Worm (Caenorhabditis elegans): Measurements from ENCODE around the gene srd-41.
"Not testable (repeated sequence)": the region's sequence is repeated elsewhere in the genome, so short reads cannot be mapped to it uniquely, and the experiment has no call there.

The srd-41 gene

DNA sequence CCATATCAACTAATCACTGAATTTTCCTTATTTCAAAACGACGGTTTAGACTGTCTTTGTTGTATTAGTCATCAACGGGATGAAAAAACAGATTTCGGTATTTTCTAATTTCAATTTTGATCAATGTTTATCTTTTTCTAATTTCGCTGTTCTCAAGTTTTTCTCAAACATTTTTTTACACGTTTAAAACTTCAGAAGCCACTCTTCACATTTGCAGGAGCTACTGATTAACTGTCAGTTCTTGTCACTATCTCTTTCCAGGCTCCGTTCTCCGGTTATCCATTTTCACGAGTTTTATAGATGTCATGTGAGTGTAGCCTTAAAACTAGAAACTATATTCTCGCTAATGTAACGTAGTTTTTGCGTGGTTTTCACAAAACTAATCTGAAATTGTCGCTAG is 36.0 kb upstream of the srd-41 start, which contains the start of gene C04B4.4:
Gene C04B4.4 (plus strand): TSS at position 301 of the 400 bp plus-strand sequence.
- TF ChIP-seq ces-1 (GFP tag; optimal IDR thresholded peaks at IDR 0.05) (no peak), sptf-1 (tag; optimal IDR thresholded peaks at IDR 0.05) (no peak), lsy-2 (tag; optimal IDR thresholded peaks at IDR 0.05) (no peak), flh-1 (GFP tag; optimal IDR thresholded peaks at IDR 0.05) (no peak)

DNA sequence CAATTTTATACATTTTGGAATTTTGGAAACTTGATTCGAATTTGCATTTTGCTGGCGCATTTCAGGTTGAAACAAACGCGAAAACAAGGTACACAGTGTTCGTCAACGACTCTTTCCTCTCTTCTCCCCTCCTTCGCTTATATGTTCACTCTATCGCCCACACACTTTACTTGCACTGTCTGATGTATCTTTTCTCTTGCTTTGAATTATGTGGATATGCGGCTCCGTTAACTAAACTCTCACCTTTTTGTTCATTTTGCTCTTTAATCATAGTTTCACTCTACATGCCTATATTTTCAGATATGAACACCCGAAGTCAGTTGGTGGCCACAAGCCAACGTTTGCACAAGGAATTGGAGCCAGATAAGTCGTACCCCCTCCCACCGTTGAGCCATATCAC is 32.3 kb upstream of the srd-41 start, which contains the start of gene W06D11.1:
Gene W06D11.1 (plus strand): TSS at position 301 of the 400 bp plus-strand sequence.
- TF ChIP-seq nhr-12 (tag; optimal IDR thresholded peaks at IDR 0.05) (no peak), drap-1 (GFP tag; optimal IDR thresholded peaks at IDR 0.05) (no peak), unc-62 (GFP tag; optimal IDR thresholded peaks at IDR 0.05) (no peak), mep-1 (tag; optimal IDR thresholded peaks at IDR 0.05) (no peak)

DNA sequence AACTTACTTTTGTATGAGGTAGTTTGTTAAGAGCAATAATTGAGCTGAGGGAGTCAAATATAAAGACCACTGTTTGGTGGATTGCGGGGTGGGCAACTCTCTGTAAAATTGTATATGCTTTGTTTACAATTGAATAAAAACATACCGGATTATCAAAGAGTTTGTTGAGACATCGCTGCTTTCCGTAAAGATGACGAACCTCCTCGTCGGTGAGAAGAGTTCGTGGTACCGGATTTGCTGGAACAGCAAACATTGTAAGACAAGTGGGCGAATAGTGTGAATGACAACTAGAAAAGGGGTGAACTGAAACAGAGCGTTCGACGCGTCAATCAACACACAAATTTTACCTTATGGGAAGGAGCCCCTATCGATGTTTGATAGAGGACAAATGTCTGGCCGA is 30.1 kb upstream of the srd-41 start, which contains the start of gene W06D11.2:
Gene W06D11.2 (minus strand): TSS at position 339 of the 400 bp plus-strand sequence.
- no peak for TF ChIP-seq tbx-8 (GFP tag; optimal IDR thresholded peaks at IDR 0.05)
- TF ChIP-seq nhr-28 (tag; optimal IDR thresholded peaks at IDR 0.05) = no peak
- TF ChIP-seq drap-1 (GFP tag; optimal IDR thresholded peaks at IDR 0.05) = no peak

DNA sequence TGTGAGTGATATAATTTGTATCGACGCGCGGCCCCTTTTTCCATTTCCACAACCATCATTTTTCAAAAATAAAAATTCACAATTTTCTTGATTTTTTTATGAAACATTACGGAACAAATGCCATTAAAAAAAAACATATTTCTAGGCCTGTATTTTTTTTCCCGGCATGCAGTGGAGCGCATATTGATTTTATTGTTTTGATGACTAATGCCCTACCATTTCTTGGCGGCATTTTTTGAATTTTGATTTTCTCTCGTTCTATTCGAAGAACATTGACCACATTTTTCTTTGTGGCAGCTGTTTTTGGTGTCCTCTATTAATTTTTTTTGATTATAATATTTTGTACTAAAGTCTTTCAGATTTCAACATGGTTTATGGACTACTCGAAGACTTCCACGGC is 28.2 kb upstream of the srd-41 start, which contains the start of gene W06D11.3:
Gene W06D11.3 (plus strand): TSS at position 360 of the 400 bp plus-strand sequence.
- no peak for TF ChIP-seq mab-5 (tag; optimal IDR thresholded peaks at IDR 0.05)
- no peak for TF ChIP-seq nhr-28 (tag; optimal IDR thresholded peaks at IDR 0.05)
- no peak for TF ChIP-seq elt-3 (tag; optimal IDR thresholded peaks at IDR 0.05)
- TF ChIP-seq flh-1 (GFP tag; optimal IDR thresholded peaks at IDR 0.05) = no peak
- no peak for TF ChIP-seq drap-1 (GFP tag; optimal IDR thresholded peaks at IDR 0.05)
- no peak for TF ChIP-seq mls-2 (tag; optimal IDR thresholded peaks at IDR 0.05)
- TF ChIP-seq ceh-43 (GFP tag; optimal IDR thresholded peaks at IDR 0.05) = no peak
- TF ChIP-seq snpc-4 (tag; optimal IDR thresholded peaks at IDR 0.05) = no peak
- no peak for TF ChIP-seq elt-1 (tag; optimal IDR thresholded peaks at IDR 0.05; ENCODE audit: borderline replicate concordance, insufficient read depth)
- TF ChIP-seq ztf-11 (tag; optimal IDR thresholded peaks at IDR 0.05) = no peak
- no peak for TF ChIP-seq ham-2 (GFP tag; optimal IDR thresholded peaks at IDR 0.05)
- TF ChIP-seq nhr-2 (tag; optimal IDR thresholded peaks at IDR 0.05) = no peak
- no peak for TF ChIP-seq sptf-1 (tag; optimal IDR thresholded peaks at IDR 0.05)
- no peak for TF ChIP-seq M03D4.4 (tag; optimal IDR thresholded peaks at IDR 0.05)
- TF ChIP-seq nhr-12 (tag; optimal IDR thresholded peaks at IDR 0.05) = no peak
- no peak for TF ChIP-seq cnd-1 (tag; optimal IDR thresholded peaks at IDR 0.05)
- TF ChIP-seq nhr-237 (tag; optimal IDR thresholded peaks at IDR 0.05) = no peak

DNA sequence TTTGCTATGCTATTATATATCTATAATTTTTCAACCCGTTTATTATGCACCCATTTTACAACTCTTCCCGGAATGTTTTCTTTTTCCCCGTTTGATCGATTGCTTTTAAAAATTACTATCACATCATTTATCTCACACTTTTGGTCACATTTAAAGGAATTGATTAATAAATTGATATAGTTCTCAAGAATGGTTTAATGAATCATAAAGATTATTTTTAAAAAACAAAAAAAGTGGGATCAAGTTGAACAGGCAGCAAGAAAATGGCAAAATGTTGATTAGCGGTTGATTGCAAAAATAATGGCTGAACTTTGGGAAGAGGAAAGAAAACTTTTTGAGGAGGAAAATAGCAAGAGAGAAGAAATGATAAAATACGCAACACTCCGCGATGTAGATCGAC is 26.7 kb upstream of the srd-41 start, which contains the start of gene W06D11.5:
Gene W06D11.5 (plus strand): TSS at position 301 of the 400 bp plus-strand sequence.
- TF ChIP-seq lsy-2 (tag; optimal IDR thresholded peaks at IDR 0.05) (no peak), cnd-1 (tag; optimal IDR thresholded peaks at IDR 0.05) (no peak), unc-39 (tag; optimal IDR thresholded peaks at IDR 0.05) (no peak), ztf-11 (tag; optimal IDR thresholded peaks at IDR 0.05) (no peak), ces-1 (GFP tag; optimal IDR thresholded peaks at IDR 0.05) (no peak), sptf-1 (tag; optimal IDR thresholded peaks at IDR 0.05) (no peak), nhr-12 (tag; optimal IDR thresholded peaks at IDR 0.05) (no peak), nhr-237 (tag; optimal IDR thresholded peaks at IDR 0.05) (no peak), blmp-1 (tag; optimal IDR thresholded peaks at IDR 0.05) (no peak), zip-8 (tag; optimal IDR thresholded peaks at IDR 0.05) (no peak), elt-3 (tag; optimal IDR thresholded peaks at IDR 0.05) (no peak), nhr-76 (tag; optimal IDR thresholded peaks at IDR 0.05) (no peak), elt-1 (tag; optimal IDR thresholded peaks at IDR 0.05; ENCODE audit: borderline replicate concordance, insufficient read depth) (no peak), lin-32 (GFP tag; optimal IDR thresholded peaks at IDR 0.05) (no peak), snpc-4 (tag; optimal IDR thresholded peaks at IDR 0.05) (no peak), M03D4.4 (tag; optimal IDR thresholded peaks at IDR 0.05) (no peak), nhr-28 (tag; optimal IDR thresholded peaks at IDR 0.05) (no peak), ceh-39 (tag; optimal IDR thresholded peaks at IDR 0.05) (no peak), pha-4 (tag; optimal IDR thresholded peaks at IDR 0.05) (no peak)

DNA sequence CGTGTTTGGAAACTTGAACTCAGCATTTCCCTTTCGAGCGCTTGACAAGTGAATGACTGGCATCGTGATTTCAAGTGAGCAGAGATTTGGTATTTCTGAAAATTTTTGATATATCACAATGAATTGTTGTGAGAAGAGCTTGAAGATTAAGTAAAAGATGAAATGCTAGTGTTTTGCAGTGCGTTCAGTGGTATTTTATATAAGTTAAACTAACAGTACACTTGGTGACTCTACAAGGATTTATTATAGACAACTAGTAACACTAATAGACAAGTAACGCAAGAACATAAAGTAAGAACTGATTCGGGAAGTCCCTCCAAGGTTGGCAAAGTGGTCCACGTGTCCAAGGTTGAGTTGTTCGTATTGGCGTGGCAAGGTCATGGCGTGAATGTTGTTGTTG is 23.8 kb upstream of the srd-41 start, which contains the start of gene dot-1.3:
Gene dot-1.3 (minus strand): TSS at position 101 of the 400 bp plus-strand sequence.
- not testable (repeated sequence) for TF ChIP-seq nhr-28 (tag; optimal IDR thresholded peaks at IDR 0.05); ham-2 (GFP tag; optimal IDR thresholded peaks at IDR 0.05); nhr-237 (tag; optimal IDR thresholded peaks at IDR 0.05)
